Worm (Caenorhabditis elegans): Measurements from ENCODE around the gene Y24D9A.7.

- no peak for TF ChIP-seq cog-1 (tag; optimal IDR thresholded peaks at IDR 0.05)
- no peak for TF ChIP-seq T22C8.4 (GFP tag; IDR thresholded peaks at IDR 0.05)
- TF ChIP-seq med-1 (GFP tag; optimal IDR thresholded peaks at IDR 0.05; ENCODE audit: insufficient read depth): no peak
Observed at ce11 chrIV:4406054-4406539, 1.1 kb upstream of the Y24D9A.7 start.
